Worm (Caenorhabditis elegans): Measurements from ENCODE around the gene eif-2Bgamma.

Gene eif-2Bgamma

ce11 chrII:6943299-6944051, 24.0 kb downstream of the eif-2Bgamma start (continued):
- no peak for TF ChIP-seq ZK337.2 (GFP tag; IDR thresholded peaks at IDR 0.05)
- TF ChIP-seq arid-1 (GFP tag; conservative IDR thresholded peaks at IDR 0.05): no peak
- TF ChIP-seq aha-1 (tag): peak; percentile 89
- TF ChIP-seq F49E8.2 (tag; optimal IDR thresholded peaks at IDR 0.05; ENCODE audit: borderline replicate concordance): no peak
- TF ChIP-seq fkh-10 (GFP tag; optimal IDR thresholded peaks at IDR 0.05): no peak
- TF ChIP-seq php-3 (GFP tag; IDR thresholded peaks at IDR 0.05): no peak
- peak; percentile 75 for TF ChIP-seq hmg-1.1 (GFP tag; IDR thresholded peaks at IDR 0.05)
- no peak for TF ChIP-seq skn-1 (tag; optimal IDR thresholded peaks at IDR 0.05)
- no peak for TF ChIP-seq F10B5.3 (tag; optimal IDR thresholded peaks at IDR 0.05)
- peak; percentile 97 for TF ChIP-seq set-16 (GFP tag; IDR thresholded peaks at IDR 0.05)
- no peak for TF ChIP-seq Y105C5A.15 (GFP tag; IDR thresholded peaks at IDR 0.05)
- TF ChIP-seq dmd-6 (GFP tag; IDR thresholded peaks at IDR 0.05): peak; percentile 29
- no peak for TF ChIP-seq nhr-42 (GFP tag; IDR thresholded peaks at IDR 0.05)
- no peak for TF ChIP-seq ceh-62 (tag; optimal IDR thresholded peaks at IDR 0.05)
- TF ChIP-seq pqm-1 (tag; optimal IDR thresholded peaks at IDR 0.05): peak; percentile 63
- TF ChIP-seq zfp-3 (GFP tag; conservative IDR thresholded peaks at IDR 0.05): no peak
- no peak for TF ChIP-seq ZK546.5 (tag; optimal IDR thresholded peaks at IDR 0.05)
- TF ChIP-seq tag-97 (GFP tag; IDR thresholded peaks at IDR 0.05): no peak
- TF ChIP-seq gei-8 (GFP tag; optimal IDR thresholded peaks at IDR 0.05): no peak
- TF ChIP-seq nhr-28 (tag; optimal IDR thresholded peaks at IDR 0.05): peak; percentile 59
- TF ChIP-seq zag-1 (tag; optimal IDR thresholded peaks at IDR 0.05): no peak
- no peak for TF ChIP-seq unc-130 (GFP tag; optimal IDR thresholded peaks at IDR 0.05)
- no peak for TF ChIP-seq daf-8 (GFP tag; IDR thresholded peaks at IDR 0.05)
- no peak for TF ChIP-seq F44E2.7 (GFP tag; IDR thresholded peaks at IDR 0.05)
- TF ChIP-seq madf-9 (GFP tag; conservative IDR thresholded peaks at IDR 0.05): no peak
- no peak for TF ChIP-seq daf-16 (GFP tag; optimal IDR thresholded peaks at IDR 0.05)
- TF ChIP-seq daf-16 (tag; optimal IDR thresholded peaks at IDR 0.05): peak; percentile 73
- TF ChIP-seq lin-38 (GFP tag; IDR thresholded peaks at IDR 0.05): no peak
- peak; percentile 61 for TF ChIP-seq rbr-2 (tag; optimal IDR thresholded peaks at IDR 0.05)
- TF ChIP-seq Y5F2A.4 (GFP tag; optimal IDR thresholded peaks at IDR 0.05): no peak
- TF ChIP-seq Y75B8A.6 (GFP tag; IDR thresholded peaks at IDR 0.05): no peak
- TF ChIP-seq lin-15B (tag; optimal IDR thresholded peaks at IDR 0.05): no peak
- no peak for TF ChIP-seq F26F4.8 (GFP tag; conservative IDR thresholded peaks at IDR 0.05)
- TF ChIP-seq lin-39 (tag; optimal IDR thresholded peaks at IDR 0.05): no peak
- TF ChIP-seq nhr-77 (tag; optimal IDR thresholded peaks at IDR 0.05): peak; percentile 43
- TF ChIP-seq ceh-44 (GFP tag; IDR thresholded peaks at IDR 0.05): 0 out of 2 replicates have a peak, but pooled peaks have one; percentile 14
- TF ChIP-seq nhr-48 (tag; optimal IDR thresholded peaks at IDR 0.05): no peak
- TF ChIP-seq nhr-25 (tag; optimal IDR thresholded peaks at IDR 0.05; ENCODE audit: borderline replicate concordance, insufficient read depth): no peak
- TF ChIP-seq nhr-76 (tag; optimal IDR thresholded peaks at IDR 0.05): no peak
- peak; percentile 37 for TF ChIP-seq mes-2 (tag; optimal IDR thresholded peaks at IDR 0.05; ENCODE audit: poor library complexity, severe bottlenecking)
- peak in 1 of 2 experiments; percentile 31 for TF ChIP-seq hif-1 (tag; optimal IDR thresholded peaks at IDR 0.05)
- peak; percentile 18 for TF ChIP-seq dve-1 (tag; optimal IDR thresholded peaks at IDR 0.05; ENCODE audit: insufficient read depth)
- TF ChIP-seq cey-2 (tag; optimal IDR thresholded peaks at IDR 0.05; ENCODE audit: borderline replicate concordance, insufficient read depth): no peak
- no peak for TF ChIP-seq unc-39 (tag; optimal IDR thresholded peaks at IDR 0.05)
- TF ChIP-seq lin-1 (GFP tag; IDR thresholded peaks at IDR 0.05): no peak
- no peak for TF ChIP-seq dmd-9 (GFP tag; IDR thresholded peaks at IDR 0.05)
- no peak for TF ChIP-seq D1046.2 (GFP tag; IDR thresholded peaks at IDR 0.05)
- no peak for TF ChIP-seq T26A8.4 (GFP tag; IDR thresholded peaks at IDR 0.05)
- peak; percentile 30 for TF ChIP-seq mep-1 (tag; optimal IDR thresholded peaks at IDR 0.05)
- TF ChIP-seq zip-2 (tag; optimal IDR thresholded peaks at IDR 0.05): no peak
